Fruit fly (Drosophila melanogaster): ENCODE data around the gene indra.

Gene indra

dm6 chr3L:1370939-1371338 lies 28.7 kb upstream of the indra start (continued):
- TF ChIP-seq Hand (GFP tag; optimal IDR thresholded peaks at IDR 0.05) (no peak), ara (GFP tag; IDR thresholded peaks at IDR 0.05) (no peak), Vsx1 (GFP tag; optimal IDR thresholded peaks at IDR 0.05) (no peak), psq (GFP tag; optimal IDR thresholded peaks at IDR 0.05) (no peak), CG6175 (GFP tag; IDR thresholded peaks at IDR 0.05) (no peak), E2f1 (GFP tag; IDR thresholded peaks at IDR 0.05) (no peak), CG11695 (GFP tag; IDR thresholded peaks at IDR 0.05) (peak; percentile 13; the same call in 1 of the 3 replicates), Pdp1 (GFP tag; optimal IDR thresholded peaks at IDR 0.05) (peak; percentile 4 to 13), CG17802 (tag; optimal IDR thresholded peaks at IDR 0.05) (no peak), CG15479 (GFP tag; optimal IDR thresholded peaks at IDR 0.05) (no peak), Gug (GFP tag; IDR thresholded peaks at IDR 0.05) (no peak), ken (GFP tag; IDR thresholded peaks at IDR 0.05) (no peak), CG4328 (GFP tag; optimal IDR thresholded peaks at IDR 0.05) (no peak), dan (GFP tag; IDR thresholded peaks at IDR 0.05) (no peak), YL-1 (GFP tag; optimal IDR thresholded peaks at IDR 0.05) (no peak), eyg (GFP tag; optimal IDR thresholded peaks at IDR 0.05) (no peak), CG6765 (GFP tag; optimal IDR thresholded peaks at IDR 0.05) (no peak), B-H2 (GFP tag; optimal IDR thresholded peaks at IDR 0.05) (no peak), CG14667 (GFP tag; IDR thresholded peaks at IDR 0.05) (no peak), Rx (GFP tag; IDR thresholded peaks at IDR 0.05) (no peak), pita (GFP tag; optimal IDR thresholded peaks at IDR 0.05) (no peak), oc (tag; optimal IDR thresholded peaks at IDR 0.05) (no peak), CG15514 (GFP tag; optimal IDR thresholded peaks at IDR 0.05) (no peak), Sry-δ (GFP tag; optimal IDR thresholded peaks at IDR 0.05) (no peak), nerfin-1 (tag; optimal IDR thresholded peaks at IDR 0.05) (no peak), NC2α (GFP tag; optimal IDR thresholded peaks at IDR 0.05) (no peak), CG33557 (GFP tag; optimal IDR thresholded peaks at IDR 0.05) (no peak), CG7357 (GFP tag; IDR thresholded peaks at IDR 0.05) (no peak), CG30020 (tag; optimal IDR thresholded peaks at IDR 0.05) (no peak), croc (GFP tag; conservative IDR thresholded peaks at IDR 0.05) (no peak), CG13624 (GFP tag; optimal IDR thresholded peaks at IDR 0.05) (no peak), Spps (tag; optimal IDR thresholded peaks at IDR 0.05) (no peak), CG3065 (GFP tag; optimal IDR thresholded peaks at IDR 0.05) (no peak), tio (GFP tag; optimal IDR thresholded peaks at IDR 0.05) (no peak), HLHmδ (GFP tag; optimal IDR thresholded peaks at IDR 0.05) (no peak), inv (GFP tag; IDR thresholded peaks at IDR 0.05; ENCODE audit: partially characterized antibody) (no peak), vfl (GFP tag; optimal IDR thresholded peaks at IDR 0.05) (no peak), lilli (GFP tag; optimal IDR thresholded peaks at IDR 0.05) (peak; percentile 12), CG10366 (GFP tag; IDR thresholded peaks at IDR 0.05) (peak; percentile 41), Poxn (GFP tag; IDR thresholded peaks at IDR 0.05) (no peak), MESR4 (GFP tag; optimal IDR thresholded peaks at IDR 0.05) (no peak), vvl (GFP tag; IDR thresholded peaks at IDR 0.05) (no peak), br (optimal IDR thresholded peaks at IDR 0.05) (no peak), Dll (GFP tag; IDR thresholded peaks at IDR 0.05; ENCODE audit: partially characterized antibody) (no peak), CG34376 (GFP tag; optimal IDR thresholded peaks at IDR 0.05) (no peak), CG14014 (GFP tag; IDR thresholded peaks at IDR 0.05) (no peak), CG8290 (GFP tag; optimal IDR thresholded peaks at IDR 0.05) (no peak), CG8290 (tag; optimal IDR thresholded peaks at IDR 0.05) (peak in 1 of 2 experiments; percentile 26), CG2712 (tag; optimal IDR thresholded peaks at IDR 0.05) (no peak), CG31224 (GFP tag; IDR thresholded peaks at IDR 0.05) (no peak), pnt (GFP tag; optimal IDR thresholded peaks at IDR 0.05) (peak; percentile 10)

Measured in whole organism, embryonic.